Fruit fly (Drosophila melanogaster) Kc167 (cell line): ENCODE results near the gene CG4198.

Experiments used
- Sin3A ChIP-seq: fragments of >200 bp; optimal IDR thresholded peaks from 2 replicates; lab custom pipeline; 2018; ENCODE audit warnings: missing external identifiers
- h ChIP-seq: fragments of >200 bp; optimal IDR thresholded peaks from 3 replicates; lab custom pipeline; 2018; ENCODE audit warnings: missing external identifiers
- psq ChIP-seq: fragments of >200 bp; optimal IDR thresholded peaks from 2 replicates; lab custom pipeline; 2017; ENCODE audit warnings: missing external identifiers

dm6 chrX:5312958-5313357 lies at the start of gene CG4198:
- TF ChIP-seq h (lab: Kevin White, UChicago): no peak
- no peak for TF ChIP-seq Sin3A (lab: Kevin White, UChicago)
- TF ChIP-seq psq: no peak
